Fruit fly (Drosophila melanogaster) whole organism, prepupa: ENCODE measurements around the gene HP5.

Experiments used
- Blimp-1 ChIP-seq: fragments of 200-800 bp; sonication (Bioruptor generic); optimal IDR thresholded peaks from 3 replicates; lab custom pipeline; 2017; ENCODE audit warnings: missing biosample characterization, missing genetic modification characterization, mild to moderate bottlenecking, moderate library complexity, missing genetic modification reagents
- CG15336 ChIP-seq: fragments of 200-800 bp; sonication (Bioruptor generic); IDR thresholded peaks from 2 replicates; pipeline ENCODE4 v1.3.6; 2022; ENCODE audit warnings: missing biosample characterization, missing genetic modification characterization
- CG4318 ChIP-seq: fragments of 200-800 bp; sonication (Bioruptor generic); optimal IDR thresholded peaks from 3 replicates; lab custom pipeline; 2017; ENCODE audit warnings: missing biosample characterization, mild to moderate bottlenecking, missing genetic modification characterization
- Smox ChIP-seq: fragments of 200-800 bp; sonication (Bioruptor generic); optimal IDR thresholded peaks from 3 replicates; lab custom pipeline; 2016; ENCODE audit warnings: missing biosample characterization, missing genetic modification characterization
- Sox102F ChIP-seq: fragments of 200-800 bp; sonication (Bioruptor generic); optimal IDR thresholded peaks from 2 replicates; lab custom pipeline; 2016; ENCODE audit warnings: missing biosample characterization, mild to moderate bottlenecking, missing genetic modification characterization
- net ChIP-seq: fragments of 200-800 bp; sonication (Bioruptor generic); optimal IDR thresholded peaks from 3 replicates; lab custom pipeline; 2016; ENCODE audit warnings: missing biosample characterization, missing genetic modification characterization
- ss ChIP-seq, 2 experiments: fragments of 200-800 bp; sonication (Bioruptor generic); optimal IDR thresholded peaks; 2 replicates in 1 of 2; 3 replicates in 1 of 2; lab custom pipeline; 2017 to 2018; ENCODE audit warnings: mild to moderate bottlenecking in 2 of 2, missing biosample characterization in 2 of 2, missing genetic modification characterization in 2 of 2, moderate library complexity in 1 of 2

dm6 chrX:11466757-11467156 is 12.2 kb downstream of the HP5 start:
- TF ChIP-seq CG4318 (GFP tag; lab: Kevin White, UChicago) (no peak), Sox102F (GFP tag; lab: Kevin White, UChicago) (no peak), ss (GFP tag; optimal IDR thresholded peaks at IDR 0.05; lab: Kevin White, UChicago) (no peak), Blimp-1 (GFP tag; lab: Kevin White, UChicago) (no peak), Smox (no peak), net (GFP tag; lab: Kevin White, UChicago) (no peak), CG15336 (0 out of 2 replicates have a peak, but pooled peaks have one; percentile 30)
